Worm (Caenorhabditis elegans) whole organism, mixed stage, embryonic: ENCODE measurements around the gene vps-53.

Experiments
- elt-1 ChIP-seq: sonication (generic microtip); optimal IDR thresholded peaks from 2 replicates; lab custom pipeline; 2017; ENCODE audit warnings: missing genetic modification characterization, mild to moderate bottlenecking, missing compliant biosample characterization, antibody characterized with exemption, moderate library complexity, borderline replicate concordance; ENCODE audit not compliant: insufficient read depth
- nhr-237 ChIP-seq: fragments of 150-350 bp; optimal IDR thresholded peaks from 2 replicates; lab custom pipeline; 2014; ENCODE audit warnings: missing biosample characterization, missing genetic modification characterization
- ztf-11 ChIP-seq: fragments of 150-350 bp; optimal IDR thresholded peaks from 2 replicates; lab custom pipeline; 2014; ENCODE audit warnings: missing biosample characterization, missing genetic modification characterization

DNA sequence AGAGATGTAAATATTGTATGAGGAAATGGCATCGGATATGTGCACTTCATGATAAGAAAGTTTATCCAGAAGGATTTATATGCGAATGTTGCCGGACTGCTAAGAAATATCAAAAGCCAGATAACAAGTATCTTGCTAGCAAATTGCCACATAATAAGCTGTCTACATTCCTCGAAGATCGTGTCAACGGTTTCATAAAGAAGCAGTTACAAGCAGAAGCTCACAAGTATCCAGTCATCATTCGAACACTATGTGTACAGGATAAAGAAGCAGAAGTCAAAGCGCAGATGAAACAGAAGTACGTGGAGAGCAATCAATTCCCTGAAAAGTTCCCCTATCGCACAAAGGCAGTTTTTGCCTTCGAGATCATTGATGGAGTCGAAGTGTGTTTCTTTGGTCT lies 13.3 kb upstream of the vps-53 start:
- TF ChIP-seq elt-1 (tag; lab: Kevin White, UChicago): no peak
- TF ChIP-seq ztf-11 (tag; lab: Kevin White, UChicago): no peak
- no peak for TF ChIP-seq nhr-237 (tag; lab: Kevin White, UChicago)
